Worm (Caenorhabditis elegans) whole organism, late embryonic: ENCODE measurements around the gene cest-17.

Experiments
- C38D4.7 ChIP-seq: fragments of 200-800 bp; sonication (Bioruptor generic); optimal IDR thresholded peaks from 2 replicates; lab custom pipeline; 2018; ENCODE audit warnings: mild to moderate bottlenecking, missing genetic modification characterization, moderate library complexity, missing compliant biosample characterization
- K02D7.2 ChIP-seq: sonication (generic microtip); optimal IDR thresholded peaks from 2 replicates; lab custom pipeline; 2017; ENCODE audit warnings: mild to moderate bottlenecking, missing genetic modification characterization, missing compliant biosample characterization
- K09A11.1 ChIP-seq: sonication (generic microtip); optimal IDR thresholded peaks from 2 replicates; lab custom pipeline; 2017; ENCODE audit warnings: antibody characterized with exemption, mild to moderate bottlenecking, missing genetic modification characterization, missing compliant biosample characterization; ENCODE audit not compliant: insufficient read depth
- T23F11.4 ChIP-seq: fragments of 200-800 bp; sonication (Bioruptor generic); optimal IDR thresholded peaks from 2 replicates; lab custom pipeline; 2018; ENCODE audit warnings: mild to moderate bottlenecking, missing genetic modification characterization, missing compliant biosample characterization
- Y22D7AL.16 ChIP-seq: sonication (generic microtip); optimal IDR thresholded peaks from 2 replicates; lab custom pipeline; 2016; ENCODE audit warnings: missing genetic modification characterization, missing compliant biosample characterization
- ceh-2 ChIP-seq: sonication (generic microtip); optimal IDR thresholded peaks from 2 replicates; lab custom pipeline; 2016; ENCODE audit warnings: missing genotype, missing genetic modification characterization, missing compliant biosample characterization
- ceh-24 ChIP-seq: sonication (generic microtip); optimal IDR thresholded peaks from 2 replicates; lab custom pipeline; 2016; ENCODE audit warnings: mild to moderate bottlenecking, missing genetic modification characterization, missing compliant biosample characterization
- ceh-34 ChIP-seq: sonication (generic microtip); optimal IDR thresholded peaks from 2 replicates; lab custom pipeline; 2016; ENCODE audit warnings: mild to moderate bottlenecking, missing genetic modification characterization, missing compliant biosample characterization
- ceh-48 ChIP-seq: sonication (generic microtip); optimal IDR thresholded peaks from 2 replicates; lab custom pipeline; 2016; ENCODE audit warnings: missing genetic modification characterization, inconsistent platforms, missing compliant biosample characterization
- ceh-6 ChIP-seq: fragments of 200-800 bp; sonication (Bioruptor generic); optimal IDR thresholded peaks from 2 replicates; lab custom pipeline; 2018; ENCODE audit warnings: mild to moderate bottlenecking, missing genetic modification characterization, missing compliant biosample characterization
- ceh-9 ChIP-seq: sonication (generic microtip); optimal IDR thresholded peaks from 2 replicates; lab custom pipeline; 2016; ENCODE audit warnings: mild to moderate bottlenecking, missing genetic modification characterization, inconsistent platforms, missing compliant biosample characterization
- dmd-4 ChIP-seq: sonication (generic microtip); optimal IDR thresholded peaks from 2 replicates; lab custom pipeline; 2016; ENCODE audit warnings: borderline replicate concordance, missing genetic modification characterization, missing compliant biosample characterization
- elt-2 ChIP-seq: sonication (generic microtip); optimal IDR thresholded peaks from 2 replicates; lab custom pipeline; 2016; ENCODE audit warnings: missing genetic modification reagents, missing genetic modification characterization, missing compliant biosample characterization
- ets-4 ChIP-seq: sonication (generic microtip); optimal IDR thresholded peaks from 2 replicates; lab custom pipeline; 2016; ENCODE audit warnings: missing genetic modification characterization, missing compliant biosample characterization
- fax-1 ChIP-seq: sonication (generic microtip); optimal IDR thresholded peaks from 2 replicates; lab custom pipeline; 2016; ENCODE audit warnings: missing genotype, missing genetic modification characterization, missing compliant biosample characterization
- fkh-10 ChIP-seq: fragments of 150-350 bp; optimal IDR thresholded peaks from 2 replicates; lab custom pipeline; 2014; ENCODE audit warnings: missing biosample characterization, missing genetic modification reagents, missing genetic modification characterization
- gmeb-2 ChIP-seq: sonication (generic microtip); optimal IDR thresholded peaks from 2 replicates; lab custom pipeline; 2016; ENCODE audit warnings: missing genetic modification characterization, inconsistent platforms, missing compliant biosample characterization
- hlh-6 ChIP-seq: sonication (generic microtip); optimal IDR thresholded peaks from 2 replicates; lab custom pipeline; 2016; ENCODE audit warnings: missing genotype, missing genetic modification characterization, missing compliant biosample characterization
- hlh-8 ChIP-seq: sonication (generic microtip); optimal IDR thresholded peaks from 2 replicates; lab custom pipeline; 2016; ENCODE audit warnings: missing genotype, missing genetic modification characterization, missing compliant biosample characterization
- madf-2 ChIP-seq: sonication (generic microtip); optimal IDR thresholded peaks from 2 replicates; lab custom pipeline; 2017; ENCODE audit warnings: missing genetic modification characterization, missing compliant biosample characterization
- mec-3 ChIP-seq: sonication (generic microtip); optimal IDR thresholded peaks from 2 replicates; lab custom pipeline; 2016; ENCODE audit warnings: borderline replicate concordance, missing genetic modification characterization, missing compliant biosample characterization
- nfya-1 ChIP-seq: sonication (generic microtip); optimal IDR thresholded peaks from 2 replicates; lab custom pipeline; 2017; ENCODE audit warnings: missing genetic modification characterization, mild to moderate bottlenecking, missing compliant biosample characterization, antibody characterized with exemption, moderate library complexity
- nhr-11 ChIP-seq: fragments of 150-350 bp; optimal IDR thresholded peaks from 2 replicates; lab custom pipeline; 2014; ENCODE audit warnings: missing biosample characterization, missing genetic modification characterization
- nhr-232 ChIP-seq: sonication (generic microtip); optimal IDR thresholded peaks from 2 replicates; lab custom pipeline; 2016; ENCODE audit warnings: missing genetic modification characterization, missing compliant biosample characterization
- odd-2 ChIP-seq: sonication (generic microtip); optimal IDR thresholded peaks from 2 replicates; lab custom pipeline; 2017; ENCODE audit warnings: antibody characterized with exemption, mild to moderate bottlenecking, missing genetic modification characterization, missing compliant biosample characterization
- pat-9 ChIP-seq: fragments of 200-800 bp; sonication (Bioruptor generic); optimal IDR thresholded peaks from 2 replicates; lab custom pipeline; 2018; ENCODE audit warnings: mild to moderate bottlenecking, missing genetic modification characterization, moderate library complexity, missing compliant biosample characterization
- pha-4 ChIP-seq: fragments of 150-350 bp; optimal IDR thresholded peaks from 2 replicates; lab custom pipeline; 2018; ENCODE audit warnings: missing biosample characterization, missing genetic modification reagents, missing genetic modification characterization
- pros-1 ChIP-seq: fragments of 150-350 bp; optimal IDR thresholded peaks from 2 replicates; lab custom pipeline; 2014; ENCODE audit warnings: missing biosample characterization, missing genetic modification reagents, missing genetic modification characterization
- rnt-1 ChIP-seq: sonication (generic microtip); optimal IDR thresholded peaks from 2 replicates; lab custom pipeline; 2016; ENCODE audit warnings: missing genetic modification characterization, missing compliant biosample characterization
- sox-4 ChIP-seq: sonication (generic microtip); optimal IDR thresholded peaks from 2 replicates; lab custom pipeline; 2017; ENCODE audit warnings: mild to moderate bottlenecking, missing genetic modification characterization, inconsistent platforms, missing compliant biosample characterization
- syd-9 ChIP-seq: sonication (generic microtip); optimal IDR thresholded peaks from 2 replicates; lab custom pipeline; 2016; ENCODE audit warnings: mild to moderate bottlenecking, missing genetic modification characterization, moderate library complexity, missing compliant biosample characterization
- unc-3 ChIP-seq, 2 experiments: fragments of 200-800 bp in 1 of 2; sonication (Bioruptor generic) in 1 of 2; sonication (generic microtip) in 1 of 2; conservative IDR thresholded peaks in 1 of 2; optimal IDR thresholded peaks in 1 of 2; 2 replicates each; pipeline versions ENCODE4 v1.3.6 to Lab custom; 2016 to 2022; ENCODE audit warnings: missing compliant biosample characterization in 2 of 2, missing genetic modification characterization in 2 of 2, missing genetic modification reagents in 1 of 2
- unc-42 ChIP-seq: sonication (generic microtip); optimal IDR thresholded peaks from 2 replicates; lab custom pipeline; 2016; ENCODE audit warnings: missing genotype, missing genetic modification characterization, missing compliant biosample characterization
- unc-86 ChIP-seq: sonication (generic microtip); optimal IDR thresholded peaks from 2 replicates; lab custom pipeline; 2016; ENCODE audit warnings: missing genetic modification characterization, missing compliant biosample characterization
- zip-5 ChIP-seq: sonication (generic microtip); optimal IDR thresholded peaks from 2 replicates; lab custom pipeline; 2016; ENCODE audit warnings: missing genetic modification characterization, missing compliant biosample characterization
- ztf-16 ChIP-seq: sonication (generic microtip); optimal IDR thresholded peaks from 2 replicates; lab custom pipeline; 2017; ENCODE audit warnings: missing genetic modification characterization, missing compliant biosample characterization

The cest-17 gene

ce11 chrV:8221083-8221538, 18.0 kb downstream of the cest-17 start, which contains the start of the genes cogc-6 and air-1:
cogc-6 (minus strand) TSS chrV:8221316.
air-1 (plus strand) TSS chrV:8221488.
- TF ChIP-seq pros-1: no peak
- no peak for TF ChIP-seq syd-9 (tag; lab: Kevin White, UChicago)
- TF ChIP-seq K09A11.1 (tag; lab: Kevin White, UChicago): no peak
- TF ChIP-seq pha-4 (tag; lab: Kevin White, UChicago): no peak
- no peak for TF ChIP-seq zip-5 (tag; lab: Kevin White, UChicago)
- no peak for TF ChIP-seq hlh-8 (tag; lab: Kevin White, UChicago)
- TF ChIP-seq hlh-6 (tag; lab: Kevin White, UChicago): no peak
- no peak for TF ChIP-seq odd-2 (tag; lab: Kevin White, UChicago)
- no peak for TF ChIP-seq mec-3 (tag; lab: Kevin White, UChicago)
- no peak for TF ChIP-seq ceh-2
- TF ChIP-seq ceh-48 (tag; lab: Kevin White, UChicago): no peak
- TF ChIP-seq sox-4: no peak
- TF ChIP-seq nhr-232 (tag; lab: Kevin White, UChicago): no peak
- no peak for TF ChIP-seq fkh-10 (GFP tag; lab: Kevin White, UChicago)
- TF ChIP-seq rnt-1 (tag; lab: Kevin White, UChicago): no peak
- no peak for TF ChIP-seq ceh-34

- TF ChIP-seq unc-3 (GFP tag; conservative IDR thresholded peaks at IDR 0.05; lab: Robert Waterston, UW) (no peak), unc-3 (tag; optimal IDR thresholded peaks at IDR 0.05; lab: Kevin White, UChicago) (no peak), ceh-24 (tag; lab: Kevin White, UChicago) (no peak), unc-86 (no peak), dmd-4 (no peak), gmeb-2 (tag; lab: Kevin White, UChicago) (no peak), T23F11.4 (GFP tag; lab: Kevin White, UChicago) (no peak), nfya-1 (tag; lab: Kevin White, UChicago) (no peak), rnt-1 (tag; lab: Kevin White, UChicago) (no peak), nhr-11 (tag; lab: Kevin White, UChicago) (no peak), pat-9 (no peak), fax-1 (tag; lab: Kevin White, UChicago) (no peak), K09A11.1 (tag; lab: Kevin White, UChicago) (no peak), madf-2 (tag; lab: Kevin White, UChicago) (no peak), ceh-34 (no peak), ceh-9 (tag; lab: Kevin White, UChicago) (no peak), unc-42 (tag; lab: Kevin White, UChicago) (no peak)
Observed at ce11 chrV:8223417-8223816, 20.3 kb downstream of the cest-17 start.

ce11 chrV:8224634-8225033, 21.5 kb downstream of the cest-17 start, which contains the start of gene pax-1:
pax-1 (plus strand) TSS chrV:8224934.
- TF ChIP-seq elt-2 (tag; lab: Kevin White, UChicago): no peak
- TF ChIP-seq hlh-8 (tag; lab: Kevin White, UChicago): no peak
- no peak for TF ChIP-seq gmeb-2 (tag; lab: Kevin White, UChicago)
- no peak for TF ChIP-seq ceh-2
- no peak for TF ChIP-seq ets-4 (tag; lab: Kevin White, UChicago)
- no peak for TF ChIP-seq C38D4.7 (GFP tag; lab: Kevin White, UChicago)
- TF ChIP-seq pha-4 (tag; lab: Kevin White, UChicago): no peak
- no peak for TF ChIP-seq unc-86
- TF ChIP-seq ceh-6 (GFP tag; lab: Kevin White, UChicago): no peak
- TF ChIP-seq Y22D7AL.16 (tag; lab: Kevin White, UChicago): no peak
- TF ChIP-seq nhr-232 (tag; lab: Kevin White, UChicago): no peak
- TF ChIP-seq K02D7.2: no peak
- TF ChIP-seq fkh-10 (GFP tag; lab: Kevin White, UChicago): no peak
- no peak for TF ChIP-seq dmd-4
- TF ChIP-seq odd-2 (tag; lab: Kevin White, UChicago): no peak
- no peak for TF ChIP-seq ztf-16
